Fruit fly (Drosophila melanogaster) whole organism, adult: ENCODE measurements around the gene CG14270.

Experiments
- CG11617 ChIP-seq: fragments of 200-800 bp; sonication (Bioruptor generic); optimal IDR thresholded peaks from 2 replicates; lab custom pipeline; 2017; ENCODE audit warnings: mild to moderate bottlenecking, missing biosample characterization, missing genetic modification reagents, missing genetic modification characterization
- CG12768 ChIP-seq: fragments of 200-800 bp; sonication (Bioruptor generic); optimal IDR thresholded peaks from 2 replicates; lab custom pipeline; 2017; ENCODE audit warnings: missing biosample characterization, missing genetic modification characterization, mild to moderate bottlenecking, moderate library complexity, missing genetic modification reagents
- CG14711 ChIP-seq: fragments of 200-800 bp; sonication (Bioruptor generic); optimal IDR thresholded peaks from 2 replicates; lab custom pipeline; 2018; ENCODE audit warnings: missing biosample characterization, mild to moderate bottlenecking, missing genetic modification characterization, moderate library complexity
- CG1620 ChIP-seq: fragments of 200-800 bp; sonication (Bioruptor generic); optimal IDR thresholded peaks from 2 replicates; lab custom pipeline; 2016; ENCODE audit warnings: missing biosample characterization, missing genetic modification characterization
- CG33017 ChIP-seq: fragments of 200-800 bp; sonication (Bioruptor generic); optimal IDR thresholded peaks from 2 replicates; lab custom pipeline; 2018; ENCODE audit warnings: missing biosample characterization, mild to moderate bottlenecking, missing genetic modification characterization, moderate library complexity
- CG5204 ChIP-seq: fragments of 200-800 bp; sonication (Bioruptor generic); optimal IDR thresholded peaks from 2 replicates; lab custom pipeline; 2016; ENCODE audit warnings: missing biosample characterization, missing genetic modification characterization
- CG7045 ChIP-seq: fragments of 200-800 bp; sonication (Bioruptor generic); optimal IDR thresholded peaks from 2 replicates; lab custom pipeline; 2017; ENCODE audit warnings: missing biosample characterization, mild to moderate bottlenecking, missing genetic modification characterization
- CG7101 ChIP-seq: fragments of 200-800 bp; sonication (Bioruptor generic); optimal IDR thresholded peaks from 2 replicates; lab custom pipeline; 2018; ENCODE audit warnings: missing biosample characterization, mild to moderate bottlenecking, missing genetic modification characterization, moderate library complexity
- Clk ChIP-seq: fragments of 200-800 bp; sonication (Bioruptor generic); optimal IDR thresholded peaks from 2 replicates; lab custom pipeline; 2017; ENCODE audit warnings: missing biosample characterization, missing genetic modification characterization
- Crg-1 ChIP-seq: fragments of 200-800 bp; sonication (Bioruptor generic); optimal IDR thresholded peaks from 2 replicates; lab custom pipeline; 2016; ENCODE audit warnings: missing biosample characterization, missing genetic modification characterization
- Hr96 ChIP-seq: fragments of 200-800 bp; sonication (Bioruptor generic); optimal IDR thresholded peaks from 2 replicates; lab custom pipeline; 2016; ENCODE audit warnings: missing biosample characterization, missing genetic modification characterization
- Mnt ChIP-seq: fragments of 200-800 bp; sonication (Bioruptor generic); optimal IDR thresholded peaks from 2 replicates; lab custom pipeline; 2016; ENCODE audit warnings: missing biosample characterization, mild to moderate bottlenecking, missing genetic modification characterization
- bab1 ChIP-seq: fragments of 200-800 bp; sonication (Bioruptor generic); optimal IDR thresholded peaks from 3 replicates; lab custom pipeline; 2019; ENCODE audit warnings: missing biosample characterization, mild to moderate bottlenecking, missing genetic modification characterization, moderate library complexity
- cic ChIP-seq: fragments of 200-800 bp; sonication (Bioruptor generic); optimal IDR thresholded peaks from 2 replicates; lab custom pipeline; 2017; ENCODE audit warnings: missing biosample characterization, mild to moderate bottlenecking, missing genetic modification characterization, moderate library complexity
- cnc ChIP-seq, 2 experiments: fragments of >200 bp; optimal IDR thresholded peaks; 2 replicates each; lab custom pipeline; 2017
- kay ChIP-seq: fragments of 200-800 bp; sonication (Bioruptor generic); peaks from one replicate; lab custom pipeline; 2016; ENCODE audit warnings: missing biosample characterization, missing genetic modification characterization, borderline replicate concordance
- ovo ChIP-seq: fragments of 200-800 bp; sonication (Bioruptor generic); optimal IDR thresholded peaks from 2 replicates; lab custom pipeline; 2016; ENCODE audit warnings: missing biosample characterization, missing genetic modification characterization
- pad ChIP-seq: fragments of 200-800 bp; sonication (Bioruptor generic); optimal IDR thresholded peaks from 3 replicates; lab custom pipeline; 2017; ENCODE audit warnings: missing biosample characterization, missing genetic modification characterization, mild to moderate bottlenecking, moderate library complexity, missing genetic modification reagents
- tj ChIP-seq: fragments of 200-800 bp; sonication (Bioruptor generic); optimal IDR thresholded peaks from 3 replicates; lab custom pipeline; 2017; ENCODE audit warnings: missing biosample characterization, mild to moderate bottlenecking, missing genetic modification characterization, moderate library complexity
- toe ChIP-seq: fragments of 200-800 bp; sonication (Bioruptor generic); optimal IDR thresholded peaks from 2 replicates; lab custom pipeline; 2016; ENCODE audit warnings: missing biosample characterization, missing genetic modification characterization

CG14270 gene

DNA sequence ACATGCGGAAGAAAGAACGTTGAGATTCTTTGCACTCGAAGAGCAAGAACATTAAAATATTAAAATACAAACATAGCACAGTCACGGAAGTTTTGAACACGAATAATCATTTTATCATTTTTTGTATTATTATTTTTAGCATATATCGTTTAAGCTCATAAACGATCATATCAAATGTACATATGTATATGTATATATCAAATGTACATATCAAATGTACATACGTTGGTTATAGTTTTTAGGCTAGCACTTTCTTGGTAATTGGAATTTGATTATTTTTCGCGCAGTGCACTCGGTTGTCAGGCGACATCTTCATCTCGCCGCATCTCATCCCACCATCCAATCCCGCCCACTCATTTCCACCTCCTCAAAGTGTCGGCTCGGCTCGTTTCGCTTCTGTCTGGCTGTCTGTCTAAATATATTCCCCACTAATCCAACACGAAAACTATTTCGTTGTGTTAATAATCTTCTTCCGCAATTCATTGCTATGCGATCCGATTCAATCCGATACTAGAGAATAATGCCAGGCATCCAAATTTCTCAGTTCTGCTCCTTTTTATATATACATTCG lies 29.7 kb downstream of the CG14270 start:
- TF ChIP-seq toe (no peak), CG7101 (no peak), kay (GFP tag; lab: Kevin White, UChicago) (no peak), Mnt (GFP tag; lab: Kevin White, UChicago) (no peak), Clk (GFP tag; lab: Kevin White, UChicago) (no peak), CG7045 (GFP tag; lab: Kevin White, UChicago) (no peak), Crg-1 (GFP tag; lab: Kevin White, UChicago) (no peak), Hr96 (no peak), CG12768 (GFP tag; lab: Kevin White, UChicago) (no peak), CG11617 (no peak), bab1 (GFP tag; lab: Kevin White, UChicago) (no peak), pad (GFP tag; lab: Kevin White, UChicago) (no peak), ovo (GFP tag; lab: Kevin White, UChicago) (no peak)

DNA sequence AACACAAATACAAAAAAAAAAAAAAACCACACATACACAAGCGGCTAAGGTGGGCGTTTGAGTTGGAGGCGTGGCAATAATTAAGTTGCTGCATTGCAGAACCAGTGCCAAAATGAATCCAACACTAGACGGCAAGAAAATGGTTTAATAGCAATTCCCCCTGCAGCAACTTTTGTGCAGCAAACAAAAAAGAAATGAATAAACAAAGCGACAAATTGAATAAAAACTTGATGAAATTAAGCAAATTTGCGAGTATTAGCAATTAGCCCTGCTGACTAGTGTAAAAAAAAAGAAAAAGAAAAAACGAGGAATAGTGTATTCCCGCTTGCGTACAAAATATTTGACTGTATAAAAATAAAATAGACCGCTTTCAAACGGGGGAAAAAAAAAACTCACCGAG lies 30.5 kb downstream of the CG14270 start:
- TF ChIP-seq cnc (optimal IDR thresholded peaks at IDR 0.05; lab: Kevin White, UChicago) (no peak), CG5204 (GFP tag; lab: Kevin White, UChicago) (no peak), pad (GFP tag; lab: Kevin White, UChicago) (no peak), Hr96 (no peak), cic (GFP tag; lab: Kevin White, UChicago) (no peak), CG14711 (no peak), CG11617 (no peak), CG1620 (GFP tag; lab: Kevin White, UChicago) (no peak), tj (no peak), bab1 (GFP tag; lab: Kevin White, UChicago) (no peak), kay (GFP tag; lab: Kevin White, UChicago) (no peak), ovo (GFP tag; lab: Kevin White, UChicago) (no peak), CG12768 (GFP tag; lab: Kevin White, UChicago) (no peak), Crg-1 (GFP tag; lab: Kevin White, UChicago) (no peak), CG33017 (tag; lab: Kevin White, UChicago) (no peak), Mnt (GFP tag; lab: Kevin White, UChicago) (no peak), Clk (GFP tag; lab: Kevin White, UChicago) (no peak)

DNA sequence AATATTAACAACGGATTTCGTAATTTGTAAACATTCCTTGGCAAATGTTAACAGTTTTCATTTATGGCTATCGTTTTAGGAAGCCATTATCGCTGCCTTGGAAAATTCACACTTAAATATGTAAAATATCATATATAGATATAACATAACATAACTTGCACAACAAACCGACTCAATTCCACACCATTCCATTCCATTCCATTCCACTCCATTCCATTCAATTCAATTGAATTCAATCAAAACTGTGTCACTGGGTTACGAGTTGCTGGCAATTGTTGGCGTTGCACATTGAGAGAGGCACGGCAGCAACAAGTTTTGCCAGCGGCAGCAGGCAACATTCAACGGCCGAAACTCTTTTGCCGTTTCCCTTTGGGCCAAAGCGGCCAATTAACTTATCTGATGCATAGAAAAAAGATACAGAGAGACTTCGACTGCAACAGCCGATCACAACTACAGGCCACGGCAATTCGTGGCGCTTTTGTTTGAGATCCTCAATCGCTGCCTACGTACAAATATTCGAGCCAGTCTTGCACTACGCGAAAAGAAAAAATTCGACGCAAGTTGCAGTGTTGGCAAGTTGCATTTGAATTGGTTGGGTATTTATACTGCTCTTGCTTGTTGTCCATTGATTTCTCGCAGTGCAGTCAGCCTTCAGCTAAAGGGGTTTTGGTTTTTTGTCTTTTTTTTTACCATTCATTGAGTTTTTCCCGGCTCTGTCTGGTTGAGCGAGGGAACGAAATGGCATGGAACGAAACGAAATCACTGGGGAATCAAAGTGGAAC lies 31.9 kb downstream of the CG14270 start:
- TF ChIP-seq Crg-1 (GFP tag; lab: Kevin White, UChicago), result no peak

DNA sequence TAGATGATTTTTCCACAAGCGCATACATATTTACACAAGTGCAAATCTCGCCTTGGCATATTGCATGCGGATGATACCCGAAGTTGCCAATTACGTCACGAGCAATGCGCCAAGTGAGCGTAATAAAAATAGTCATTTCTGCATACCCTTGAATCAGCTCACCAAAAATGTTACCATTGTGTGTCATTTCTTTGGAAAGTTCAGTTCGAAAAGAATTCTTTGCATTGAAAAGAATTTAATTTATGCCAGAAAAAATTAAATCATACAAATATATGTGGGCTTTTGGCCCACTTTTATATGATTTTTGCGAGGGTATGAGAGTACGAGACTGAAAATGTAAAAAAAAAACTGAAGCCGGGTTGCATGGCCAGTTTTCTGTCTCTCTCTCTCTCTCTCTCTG lies 33.3 kb downstream of the CG14270 start:
- TF ChIP-seq ovo (GFP tag; lab: Kevin White, UChicago), result no peak
- TF ChIP-seq Clk (GFP tag; lab: Kevin White, UChicago), result no peak
- TF ChIP-seq CG7045 (GFP tag; lab: Kevin White, UChicago), result no peak
- TF ChIP-seq CG14711, result no peak
- no peak for TF ChIP-seq cic (GFP tag; lab: Kevin White, UChicago)
- no peak for TF ChIP-seq Mnt (GFP tag; lab: Kevin White, UChicago)
- TF ChIP-seq toe, result no peak
- no peak for TF ChIP-seq tj
- TF ChIP-seq CG11617, result no peak

DNA sequence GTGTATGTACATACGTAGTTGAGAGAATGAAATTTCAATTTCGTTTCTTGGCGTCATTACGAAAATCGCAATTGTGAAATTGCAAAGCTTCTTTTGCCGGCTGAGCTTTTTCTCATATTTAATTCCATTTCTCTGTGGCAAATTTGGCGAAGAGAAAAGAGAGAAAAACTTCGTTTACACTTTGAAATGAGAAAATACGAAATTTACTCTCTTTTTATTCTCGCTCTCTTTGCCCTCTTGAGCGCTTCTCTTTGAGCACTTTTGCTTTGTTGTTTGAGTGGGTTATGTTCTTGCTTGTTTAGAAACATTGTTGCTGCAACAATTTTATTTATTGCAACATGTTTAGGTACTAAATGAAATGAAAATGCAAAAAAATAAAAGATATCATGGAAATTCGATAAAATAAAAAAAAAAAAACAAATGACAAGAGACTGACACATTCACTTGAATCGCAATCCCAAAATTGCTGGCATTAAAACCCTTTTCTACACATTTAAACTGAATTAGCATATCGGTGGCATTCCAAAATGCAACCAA lies 33.9 kb downstream of the CG14270 start:
- TF ChIP-seq CG33017 (tag; lab: Kevin White, UChicago), result no peak
- no peak for TF ChIP-seq cnc (optimal IDR thresholded peaks at IDR 0.05; lab: Kevin White, UChicago)
- TF ChIP-seq cic (GFP tag; lab: Kevin White, UChicago), result peak; percentile 33
- no peak for TF ChIP-seq CG12768 (GFP tag; lab: Kevin White, UChicago)
- TF ChIP-seq Clk (GFP tag; lab: Kevin White, UChicago), result no peak
- peak; percentile 54 for TF ChIP-seq kay (GFP tag; lab: Kevin White, UChicago)

dm6 chrX:3448893-3449394 lies 36.2 kb downstream of the CG14270 start, which contains the start of gene CG12535:
CG12535 (minus strand) TSS chrX:3448943.
- TF ChIP-seq toe (no peak), CG11617 (no peak), bab1 (GFP tag; lab: Kevin White, UChicago) (no peak), CG12768 (GFP tag; lab: Kevin White, UChicago) (no peak), CG7101 (no peak), Crg-1 (GFP tag; lab: Kevin White, UChicago) (no peak)
